Fruit fly (Drosophila melanogaster): ENCODE measurements around the gene vls.

dm6 chr2L:20104526-20104925, 39.0 kb upstream of the vls start:
- TF ChIP-seq CG11294 (GFP tag; IDR thresholded peaks at IDR 0.05) (no peak), CG11902 (GFP tag; optimal IDR thresholded peaks at IDR 0.05) (no peak), CG8319 (GFP tag; optimal IDR thresholded peaks at IDR 0.05) (no peak), CG6163 (GFP tag; IDR thresholded peaks at IDR 0.05) (no peak)
